Fruit fly (Drosophila melanogaster): ENCODE measurements around the gene Jhbp12.
A peak's percentile ranks its signal among the peaks of the same experiment; 100 is the strongest.

Jhbp12 gene

dm6 chr3R:24524426-24524974, at the start of gene Jhbp12:
Gene Jhbp12, plus strand, starts transcription at chr3R:24524794.
- TF ChIP-seq spab (GFP tag; optimal IDR thresholded peaks at IDR 0.05) (no peak), Eip78C (GFP tag) (peak; percentile 34), topi (GFP tag; optimal IDR thresholded peaks at IDR 0.05) (no peak), Blimp-1 (GFP tag; optimal IDR thresholded peaks at IDR 0.05) (peak; percentile 41), Ets21C (GFP tag; optimal IDR thresholded peaks at IDR 0.05) (no peak), achi (GFP tag; optimal IDR thresholded peaks at IDR 0.05) (no peak), CG3032 (tag; optimal IDR thresholded peaks at IDR 0.05) (no peak)

- TF ChIP-seq CG3032 (tag; optimal IDR thresholded peaks at IDR 0.05) (no peak), Hr4 (GFP tag; optimal IDR thresholded peaks at IDR 0.05) (no peak), Sox14 (GFP tag; optimal IDR thresholded peaks at IDR 0.05) (no peak), CG6163 (GFP tag; IDR thresholded peaks at IDR 0.05) (no peak), CG15336 (GFP tag; IDR thresholded peaks at IDR 0.05) (no peak), Lpt (GFP tag; optimal IDR thresholded peaks at IDR 0.05) (no peak), Ets21C (GFP tag; optimal IDR thresholded peaks at IDR 0.05) (no peak), CG10669 (GFP tag; optimal IDR thresholded peaks at IDR 0.05) (no peak), Sox15 (GFP tag; optimal IDR thresholded peaks at IDR 0.05) (no peak), vri (GFP tag; optimal IDR thresholded peaks at IDR 0.05) (no peak), CG4318 (GFP tag; optimal IDR thresholded peaks at IDR 0.05) (no peak), CG8319 (GFP tag; optimal IDR thresholded peaks at IDR 0.05) (no peak), Hr39 (GFP tag; optimal IDR thresholded peaks at IDR 0.05) (no peak), svp (GFP tag) (no peak), CG10631 (GFP tag; optimal IDR thresholded peaks at IDR 0.05) (no peak), Blimp-1 (GFP tag; optimal IDR thresholded peaks at IDR 0.05) (no peak)
Observed at dm6 chr3R:24481040-24481439, 43.6 kb upstream of the Jhbp12 start.

dm6 chr3R:24484990-24485478, 39.6 kb upstream of the Jhbp12 start, which contains the start of gene nAChRalpha2:
Gene nAChRalpha2, plus strand, starts transcription at chr3R:24485428.
- TF ChIP-seq svp (GFP tag) (peak; percentile 25), CG3919 (GFP tag; optimal IDR thresholded peaks at IDR 0.05) (no peak), Eip78C (GFP tag) (peak; percentile 1)

dm6 chr3R:24496084-24496483, 28.5 kb upstream of the Jhbp12 start:
- TF ChIP-seq CG6854 (GFP tag; optimal IDR thresholded peaks at IDR 0.05) (no peak), Met (GFP tag; optimal IDR thresholded peaks at IDR 0.05) (peak; percentile 53), Eip75B (GFP tag; optimal IDR thresholded peaks at IDR 0.05) (peak; percentile 44), net (GFP tag; optimal IDR thresholded peaks at IDR 0.05) (peak; percentile 23), achi (GFP tag; optimal IDR thresholded peaks at IDR 0.05) (peak; percentile 51), CG6808 (GFP tag; optimal IDR thresholded peaks at IDR 0.05) (peak; percentile 45), CG4318 (GFP tag; optimal IDR thresholded peaks at IDR 0.05) (no peak), CG7368 (GFP tag; optimal IDR thresholded peaks at IDR 0.05) (peak; percentile 30), CG6163 (GFP tag; IDR thresholded peaks at IDR 0.05) (no peak), Eip78C (GFP tag) (peak; percentile 79), acj6 (GFP tag; optimal IDR thresholded peaks at IDR 0.05) (peak; percentile 55), CG8632 (GFP tag; optimal IDR thresholded peaks at IDR 0.05) (peak; percentile 36), topi (GFP tag; optimal IDR thresholded peaks at IDR 0.05) (peak; percentile 51), spab (GFP tag; optimal IDR thresholded peaks at IDR 0.05) (peak; percentile 50), fd59A (GFP tag; optimal IDR thresholded peaks at IDR 0.05) (peak; percentile 48), CG11902 (GFP tag; optimal IDR thresholded peaks at IDR 0.05) (no peak), CG8119 (GFP tag; IDR thresholded peaks at IDR 0.05) (peak; percentile 44; the same call in 1 of the 3 replicates), CG32006 (GFP tag; optimal IDR thresholded peaks at IDR 0.05) (peak; percentile 44), Ets96B (tag; optimal IDR thresholded peaks at IDR 0.05) (no peak), CG31627 (GFP tag; optimal IDR thresholded peaks at IDR 0.05) (peak; percentile 52), Hr4 (GFP tag; optimal IDR thresholded peaks at IDR 0.05) (peak; percentile 25), CG6792 (GFP tag; optimal IDR thresholded peaks at IDR 0.05) (peak; percentile 48), dsx (GFP tag; optimal IDR thresholded peaks at IDR 0.05; ENCODE audit: poor library complexity, severe bottlenecking) (peak; percentile 24), eg (GFP tag; IDR thresholded peaks at IDR 0.05) (peak; percentile 56; the same call in 1 of the 3 replicates), Sox15 (GFP tag; optimal IDR thresholded peaks at IDR 0.05) (no peak), Hr39 (GFP tag; optimal IDR thresholded peaks at IDR 0.05) (peak; percentile 43), CG15336 (GFP tag; IDR thresholded peaks at IDR 0.05) (peak; percentile 38; the same call in 1 of the 2 replicates), Ets21C (GFP tag; optimal IDR thresholded peaks at IDR 0.05) (peak; percentile 22), CG16779 (tag; optimal IDR thresholded peaks at IDR 0.05) (peak; percentile 19), CG10631 (GFP tag; optimal IDR thresholded peaks at IDR 0.05) (peak; percentile 45), Sox14 (GFP tag; optimal IDR thresholded peaks at IDR 0.05) (peak; percentile 29), CG3032 (tag; optimal IDR thresholded peaks at IDR 0.05) (no peak), Smox (GFP tag; optimal IDR thresholded peaks at IDR 0.05) (peak; percentile 36), svp (GFP tag) (peak; percentile 71), cyc (GFP tag; optimal IDR thresholded peaks at IDR 0.05) (peak; percentile 48), salr (GFP tag; optimal IDR thresholded peaks at IDR 0.05) (peak; percentile 20 to 35), CG3919 (GFP tag; optimal IDR thresholded peaks at IDR 0.05) (peak; percentile 61), Blimp-1 (GFP tag; optimal IDR thresholded peaks at IDR 0.05) (no peak)
